Fruit fly (Drosophila melanogaster): Measurements from ENCODE around the gene CG31464.

CG31464 gene

DNA sequence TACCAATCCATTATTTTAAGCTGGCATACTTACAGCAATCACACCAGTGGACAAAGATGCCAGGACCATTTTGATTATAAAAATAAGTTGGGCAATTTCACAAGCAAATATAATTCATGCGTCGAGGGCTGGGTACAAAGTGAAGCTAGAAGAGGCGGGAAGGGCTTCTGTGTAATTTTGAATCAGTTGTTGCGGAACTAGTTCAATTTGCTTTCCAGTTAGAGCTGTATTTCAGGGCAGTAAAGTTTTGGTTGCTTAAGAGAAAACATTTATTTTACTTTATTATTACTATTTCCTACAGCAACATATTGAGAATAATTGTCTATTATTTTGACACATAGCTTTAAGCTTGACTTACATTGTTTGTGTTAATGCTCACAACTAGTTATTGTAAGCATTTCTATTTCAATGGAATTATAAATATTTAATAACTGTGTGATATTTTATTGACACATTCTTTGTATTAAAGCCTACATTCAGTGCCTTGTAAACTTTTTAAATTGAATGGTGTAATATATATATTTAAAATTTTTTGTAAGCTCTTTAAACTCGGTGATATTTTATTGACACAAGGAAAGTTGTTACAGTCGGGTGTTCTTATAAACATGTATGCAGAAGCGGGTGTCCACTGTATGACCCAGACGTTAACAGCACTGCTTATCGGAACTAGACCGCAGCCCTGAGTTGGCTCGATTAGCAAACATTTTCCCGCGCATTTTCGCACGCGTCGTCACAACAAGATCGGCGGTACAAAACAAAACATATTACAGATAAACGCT, 26.5 kb upstream of the CG31464 start, which contains the start of the genes RPA1 and Mcm2 (continued):
- TF ChIP-seq Antp (GFP tag; optimal IDR thresholded peaks at IDR 0.05) = peak; percentile 58
- TF ChIP-seq Fer2 (tag; optimal IDR thresholded peaks at IDR 0.05) = peak; percentile 58
- TF ChIP-seq Jarid2 (GFP tag; optimal IDR thresholded peaks at IDR 0.05) = peak; percentile 20
- no peak for TF ChIP-seq abd-A (tag; optimal IDR thresholded peaks at IDR 0.05)
- peak; percentile 32; the same call in 1 of the 2 replicates for TF ChIP-seq ro (GFP tag; IDR thresholded peaks at IDR 0.05)
- TF ChIP-seq luna (GFP tag; optimal IDR thresholded peaks at IDR 0.05) = no peak
- peak; percentile 67; the same call in 2 of the 3 replicates for TF ChIP-seq CG6175 (GFP tag; IDR thresholded peaks at IDR 0.05)
- TF ChIP-seq esg (GFP tag; conservative IDR thresholded peaks at IDR 0.05) = peak; percentile 82
- TF ChIP-seq sob (GFP tag; IDR thresholded peaks at IDR 0.05) = peak; percentile 72
- no peak for TF ChIP-seq CG3838 (GFP tag; optimal IDR thresholded peaks at IDR 0.05)
- peak; percentile 86 for TF ChIP-seq CG10267 (tag; optimal IDR thresholded peaks at IDR 0.05)
- no peak for TF ChIP-seq zf30C (GFP tag; optimal IDR thresholded peaks at IDR 0.05)
- TF ChIP-seq Sox100B (GFP tag; optimal IDR thresholded peaks at IDR 0.05) = no peak
- peak; percentile 28 for TF ChIP-seq CG2875 (GFP tag; optimal IDR thresholded peaks at IDR 0.05)
- TF ChIP-seq CG3847 (GFP tag; IDR thresholded peaks at IDR 0.05) = peak; percentile 76; the same call in 1 of the 2 replicates
- TF ChIP-seq cg (GFP tag; optimal IDR thresholded peaks at IDR 0.05) = no peak
- TF ChIP-seq otp (GFP tag; IDR thresholded peaks at IDR 0.05) = peak; percentile 58; the same call in 1 of the 3 replicates
- TF ChIP-seq emc (GFP tag; optimal IDR thresholded peaks at IDR 0.05) = no peak
- peak; percentile 81 for TF ChIP-seq CG6689 (GFP tag; IDR thresholded peaks at IDR 0.05)
- TF ChIP-seq Ada2b (GFP tag; IDR thresholded peaks at IDR 0.05) = peak; percentile 32
- no peak for TF ChIP-seq CG11398 (GFP tag; optimal IDR thresholded peaks at IDR 0.05)
- peak; percentile 63 for TF ChIP-seq CG17359 (tag; optimal IDR thresholded peaks at IDR 0.05)
- peak; percentile 74 for TF ChIP-seq mam (GFP tag; optimal IDR thresholded peaks at IDR 0.05)
- no peak for TF ChIP-seq crc (GFP tag; optimal IDR thresholded peaks at IDR 0.05)
- TF ChIP-seq Lpt (GFP tag; optimal IDR thresholded peaks at IDR 0.05) = no peak
- TF ChIP-seq Asciz (GFP tag; optimal IDR thresholded peaks at IDR 0.05) = no peak
- peak; percentile 66 for TF ChIP-seq CG17385 (GFP tag; optimal IDR thresholded peaks at IDR 0.05)
- no peak for TF ChIP-seq Tbp (GFP tag; optimal IDR thresholded peaks at IDR 0.05)
- TF ChIP-seq Oaz (GFP tag; IDR thresholded peaks at IDR 0.05) = 0 out of 2 replicates have a peak, but pooled peaks have one; percentile 29
- TF ChIP-seq ase (GFP tag; IDR thresholded peaks at IDR 0.05) = peak; percentile 69; the same call in 1 of the 3 replicates
- TF ChIP-seq CG16779 (GFP tag; IDR thresholded peaks at IDR 0.05) = 0 out of 2 replicates have a peak, but pooled peaks have one; percentile 24
- TF ChIP-seq oc (tag; optimal IDR thresholded peaks at IDR 0.05) = peak; percentile 40
- TF ChIP-seq CG18599 (GFP tag; optimal IDR thresholded peaks at IDR 0.05) = peak; percentile 81
- TF ChIP-seq Camta (GFP tag; optimal IDR thresholded peaks at IDR 0.05) = no peak
- peak; percentile 86 for TF ChIP-seq sisA (GFP tag; IDR thresholded peaks at IDR 0.05)
- TF ChIP-seq twi (tag; optimal IDR thresholded peaks at IDR 0.05) = peak; percentile 72
- TF ChIP-seq CG2116 (GFP tag; optimal IDR thresholded peaks at IDR 0.05) = peak; percentile 97
- peak; percentile 81 for TF ChIP-seq al (GFP tag; IDR thresholded peaks at IDR 0.05)
- peak; percentile 93 for TF ChIP-seq Gug (GFP tag; IDR thresholded peaks at IDR 0.05)
- TF ChIP-seq Ravus (GFP tag; IDR thresholded peaks at IDR 0.05) = no peak
- 0 out of 2 replicates have a peak, but pooled peaks have one; percentile 53 for TF ChIP-seq Gsc (GFP tag; IDR thresholded peaks at IDR 0.05)
- peak in 1 of 2 experiments; percentile 82 for TF ChIP-seq insv (GFP tag; optimal IDR thresholded peaks at IDR 0.05)
- no peak for TF ChIP-seq CG14965 (GFP tag; optimal IDR thresholded peaks at IDR 0.05; ENCODE audit: borderline replicate concordance)
- TF ChIP-seq Sin3A (optimal IDR thresholded peaks at IDR 0.05) = no peak
- peak; percentile 44 for TF ChIP-seq pum (GFP tag; optimal IDR thresholded peaks at IDR 0.05)
- TF ChIP-seq Opbp (GFP tag; IDR thresholded peaks at IDR 0.05; ENCODE audit: partially characterized antibody) = peak; percentile 10; the same call in 1 of the 3 replicates
- TF ChIP-seq Abd-B (GFP tag; optimal IDR thresholded peaks at IDR 0.05) = peak; percentile 81
- TF ChIP-seq TFAM (GFP tag; optimal IDR thresholded peaks at IDR 0.05) = no peak
- TF ChIP-seq mld (GFP tag; IDR thresholded peaks at IDR 0.05; ENCODE audit: partially characterized antibody) = no peak
